Worm (Caenorhabditis elegans) whole organism, young adult: ENCODE measurements around the gene grl-6.

Experiments
- B0019.2 ChIP-seq: fragments of 200-800 bp; sonication (Bioruptor generic); conservative IDR thresholded peaks from 2 replicates; pipeline ENCODE4 v1.3.6; 2022; ENCODE audit warnings: missing genetic modification reagents, missing genetic modification characterization, missing compliant biosample characterization
- C17E4.6 ChIP-seq: fragments of 200-800 bp; sonication (Bioruptor generic); IDR thresholded peaks from 2 replicates; pipeline ENCODE4 v1.3.6; 2022; ENCODE audit warnings: missing genetic modification reagents, missing genetic modification characterization, missing compliant biosample characterization
- D2030.7 ChIP-seq: fragments of 200-800 bp; sonication (Bioruptor generic); IDR thresholded peaks from 2 replicates; pipeline ENCODE4 v1.3.6; 2022; ENCODE audit warnings: missing genetic modification reagents, missing genetic modification characterization, missing compliant biosample characterization
- F39B2.1 ChIP-seq: fragments of 200-800 bp; sonication (Bioruptor generic); IDR thresholded peaks from 2 replicates; pipeline ENCODE4 v1.3.6; 2022; ENCODE audit warnings: missing genetic modification reagents, missing genetic modification characterization, missing compliant biosample characterization
- F55B11.4 ChIP-seq: sonication (generic microtip); optimal IDR thresholded peaks from 2 replicates; lab custom pipeline; 2016; ENCODE audit warnings: missing compliant biosample characterization, missing genetic modification characterization, borderline replicate concordance; ENCODE audit not compliant: insufficient read depth
- F57C9.4 ChIP-seq: sonication (generic microtip); optimal IDR thresholded peaks from 2 replicates; lab custom pipeline; 2017; ENCODE audit warnings: mild to moderate bottlenecking, missing genetic modification characterization, missing compliant biosample characterization
- K11D2.4 ChIP-seq: fragments of 200-800 bp; sonication (Bioruptor generic); IDR thresholded peaks from 2 replicates; pipeline ENCODE4 v1.3.6; 2022; ENCODE audit warnings: missing genetic modification reagents, missing genetic modification characterization, missing compliant biosample characterization
- K12H6.12 ChIP-seq: fragments of 200-800 bp; sonication (Bioruptor generic); optimal IDR thresholded peaks from 2 replicates; lab custom pipeline; 2018; ENCODE audit warnings: mild to moderate bottlenecking, missing genetic modification characterization, missing compliant biosample characterization
- Y53F4B.3 ChIP-seq: fragments of 200-800 bp; sonication (Bioruptor generic); IDR thresholded peaks from 2 replicates; pipeline ENCODE4 v1.3.6; 2022; ENCODE audit warnings: missing genetic modification reagents, missing genetic modification characterization, missing compliant biosample characterization
- Y79H2A.3 ChIP-seq: fragments of 200-800 bp; sonication (Bioruptor generic); conservative IDR thresholded peaks from 2 replicates; pipeline ENCODE4 v1.3.6; 2022; ENCODE audit warnings: missing genetic modification reagents, missing genetic modification characterization, missing compliant biosample characterization
- ZK185.1 ChIP-seq: sonication (generic microtip); optimal IDR thresholded peaks from 2 replicates; lab custom pipeline; 2016; ENCODE audit warnings: mild to moderate bottlenecking, missing genetic modification characterization, missing compliant biosample characterization; ENCODE audit not compliant: poor library complexity, severe bottlenecking
- akir-1 ChIP-seq: fragments of 200-800 bp; sonication (Bioruptor generic); optimal IDR thresholded peaks from 2 replicates; lab custom pipeline; 2018; ENCODE audit warnings: mild to moderate bottlenecking, missing genetic modification characterization, moderate library complexity, missing compliant biosample characterization
- aptf-3 ChIP-seq: fragments of 200-800 bp; sonication (Bioruptor generic); IDR thresholded peaks from 2 replicates; pipeline ENCODE4 v1.3.6; 2022; ENCODE audit warnings: missing genetic modification characterization, missing compliant biosample characterization
- attf-3 ChIP-seq: fragments of 200-800 bp; sonication (Bioruptor generic); conservative IDR thresholded peaks from 2 replicates; pipeline ENCODE4 v1.3.6; 2022; ENCODE audit warnings: missing genetic modification reagents, missing genetic modification characterization, missing compliant biosample characterization
- bed-2 ChIP-seq: fragments of 200-800 bp; sonication (Bioruptor generic); IDR thresholded peaks from 2 replicates; pipeline ENCODE4 v1.3.6; 2022; ENCODE audit warnings: missing genetic modification reagents, missing genetic modification characterization, missing compliant biosample characterization
- ccch-3 ChIP-seq: fragments of 200-800 bp; sonication (Bioruptor generic); optimal IDR thresholded peaks from 2 replicates; lab custom pipeline; 2018; ENCODE audit warnings: mild to moderate bottlenecking, missing genetic modification characterization, missing compliant biosample characterization
- cebp-1 ChIP-seq, 2 experiments: fragments of 200-800 bp in 1 of 2; sonication (Bioruptor generic) in 1 of 2; sonication (generic microtip) in 1 of 2; IDR thresholded peaks in 1 of 2; optimal IDR thresholded peaks in 1 of 2; 2 replicates each; pipeline versions ENCODE4 v1.3.6 to Lab custom; 2017 to 2022; ENCODE audit warnings: missing compliant biosample characterization in 2 of 2, missing genetic modification characterization in 2 of 2, mild to moderate bottlenecking in 1 of 2, missing genetic modification reagents in 1 of 2, moderate library complexity in 1 of 2
- ceh-40 ChIP-seq: fragments of 200-800 bp; sonication (Bioruptor generic); IDR thresholded peaks from 2 replicates; pipeline ENCODE4 v1.3.6; 2022; ENCODE audit warnings: missing genetic modification characterization, missing compliant biosample characterization
- ceh-91 ChIP-seq: fragments of 200-800 bp; sonication (Bioruptor generic); IDR thresholded peaks from 2 replicates; pipeline ENCODE4 v1.3.6; 2022; ENCODE audit warnings: missing genetic modification reagents, missing genetic modification characterization, missing compliant biosample characterization
- gei-17 ChIP-seq: fragments of 200-800 bp; sonication (Bioruptor generic); optimal IDR thresholded peaks from 2 replicates; lab custom pipeline; 2018; ENCODE audit warnings: mild to moderate bottlenecking, missing genetic modification characterization, missing compliant biosample characterization
- hlh-26 ChIP-seq: fragments of 200-800 bp; sonication (Bioruptor generic); conservative IDR thresholded peaks from 2 replicates; pipeline ENCODE4 v1.3.6; 2022; ENCODE audit warnings: missing genetic modification reagents, missing genetic modification characterization, missing compliant biosample characterization
- hmg-1.2 ChIP-seq: fragments of 200-800 bp; sonication (Bioruptor generic); IDR thresholded peaks from 2 replicates; pipeline ENCODE4 v1.3.6; 2022; ENCODE audit warnings: missing genetic modification reagents, missing genetic modification characterization, missing compliant biosample characterization
- lag-1 ChIP-seq: fragments of 200-800 bp; sonication (Bioruptor generic); IDR thresholded peaks from 2 replicates; pipeline ENCODE4 v1.3.6; 2022; ENCODE audit warnings: missing genetic modification reagents, missing genetic modification characterization, missing compliant biosample characterization
- lin-35 ChIP-seq, 3 experiments: fragments of 150-350 bp in 2 of 3; sonication (generic microtip) in 1 of 3; optimal IDR thresholded peaks; 2 replicates each; lab custom pipeline; 2014 to 2018; ENCODE audit warnings: missing biosample characterization in 3 of 3, missing genetic modification characterization in 3 of 3, missing genetic modification reagents in 3 of 3
- lir-1 ChIP-seq: fragments of 200-800 bp; sonication (Bioruptor generic); conservative IDR thresholded peaks from 2 replicates; pipeline ENCODE4 v1.3.6; 2022; ENCODE audit warnings: missing genetic modification reagents, missing genetic modification characterization, missing compliant biosample characterization
- madf-6 ChIP-seq: fragments of 200-800 bp; sonication (Bioruptor generic); IDR thresholded peaks from 2 replicates; pipeline ENCODE4 v1.3.6; 2022; ENCODE audit warnings: missing genetic modification reagents, missing genetic modification characterization, missing compliant biosample characterization
- mel-28 ChIP-seq: sonication (generic microtip); optimal IDR thresholded peaks from 2 replicates; lab custom pipeline; 2016; ENCODE audit warnings: borderline replicate concordance, mild to moderate bottlenecking, missing genetic modification characterization, missing compliant biosample characterization
- nfya-2 ChIP-seq: fragments of 200-800 bp; sonication (Bioruptor generic); IDR thresholded peaks from 2 replicates; pipeline ENCODE4 v1.3.6; 2022; ENCODE audit warnings: missing genetic modification reagents, missing genetic modification characterization, missing compliant biosample characterization
- nhr-90 ChIP-seq: sonication (generic microtip); optimal IDR thresholded peaks from 2 replicates; lab custom pipeline; 2016; ENCODE audit warnings: missing genotype, mild to moderate bottlenecking, missing genetic modification characterization, missing compliant biosample characterization
- rec-8 ChIP-seq, 2 experiments: sonication (generic microtip); optimal IDR thresholded peaks; 2 replicates each; lab custom pipeline; 2016; ENCODE audit warnings: mild to moderate bottlenecking in 2 of 2, missing genetic modification characterization in 2 of 2, missing genetic modification reagents in 2 of 2, missing genotype in 2 of 2, missing biosample characterization in 1 of 2, missing compliant biosample characterization in 1 of 2, moderate library complexity in 1 of 2
- repo-1 ChIP-seq: sonication (generic microtip); optimal IDR thresholded peaks from 2 replicates; lab custom pipeline; 2017; ENCODE audit warnings: mild to moderate bottlenecking, missing genetic modification characterization, missing compliant biosample characterization
- sea-2 ChIP-seq: fragments of 200-800 bp; sonication (Bioruptor generic); IDR thresholded peaks from 2 replicates; pipeline ENCODE4 v1.3.6; 2022; ENCODE audit warnings: missing genetic modification characterization, missing compliant biosample characterization
- snpc-3.4 ChIP-seq: sonication (generic microtip); optimal IDR thresholded peaks from 2 replicates; lab custom pipeline; 2017; ENCODE audit warnings: missing genetic modification characterization, mild to moderate bottlenecking, missing compliant biosample characterization, antibody characterized with exemption, moderate library complexity, missing genotype, missing genetic modification reagents
- sptf-2 ChIP-seq: fragments of 200-800 bp; sonication (Bioruptor generic); optimal IDR thresholded peaks from 2 replicates; lab custom pipeline; 2018; ENCODE audit warnings: mild to moderate bottlenecking, missing genetic modification characterization, missing compliant biosample characterization
- tbp1 ChIP-seq: fragments of 200-800 bp; sonication (Bioruptor generic); optimal IDR thresholded peaks from 2 replicates; lab custom pipeline; 2018; ENCODE audit warnings: mild to moderate bottlenecking, missing genetic modification characterization, missing compliant biosample characterization
- tlf-1 ChIP-seq: fragments of 200-800 bp; sonication (Bioruptor generic); optimal IDR thresholded peaks from 2 replicates; lab custom pipeline; 2018; ENCODE audit warnings: mild to moderate bottlenecking, missing genetic modification characterization, missing compliant biosample characterization
- xnd-1 ChIP-seq: sonication (generic microtip); optimal IDR thresholded peaks from 2 replicates; lab custom pipeline; 2016; ENCODE audit warnings: missing genotype, missing genetic modification reagents, missing genetic modification characterization, missing compliant biosample characterization
- zim-3 ChIP-seq: sonication (generic microtip); optimal IDR thresholded peaks from 2 replicates; lab custom pipeline; 2017; ENCODE audit warnings: mild to moderate bottlenecking, missing genetic modification characterization, moderate library complexity, missing compliant biosample characterization
- ztf-18 ChIP-seq: sonication (generic microtip); optimal IDR thresholded peaks from 2 replicates; lab custom pipeline; 2016; ENCODE audit warnings: missing genotype, mild to moderate bottlenecking, missing genetic modification characterization, missing compliant biosample characterization
- ztf-25 ChIP-seq: fragments of 200-800 bp; sonication (Bioruptor generic); IDR thresholded peaks from 2 replicates; pipeline ENCODE4 v1.3.6; 2022; ENCODE audit warnings: missing genetic modification reagents, missing genetic modification characterization, missing compliant biosample characterization
- ztf-28 ChIP-seq: fragments of 200-800 bp; sonication (Bioruptor generic); IDR thresholded peaks from 2 replicates; pipeline ENCODE4 v1.3.6; 2022; ENCODE audit warnings: missing genetic modification reagents, missing genetic modification characterization, missing compliant biosample characterization

The grl-6 gene

ce11 chrX:6450839-6451491 lies at the start of gene grl-6, which contains the start of gene K10C2.6:
Gene grl-6 (minus strand): TSS chrX:6450939.
Gene K10C2.6 (plus strand): TSS chrX:6451441.
- TF ChIP-seq nfya-2 (GFP tag; lab: Robert Waterston, UW), result no peak
- TF ChIP-seq Y53F4B.3 (GFP tag; lab: Robert Waterston, UW), result no peak
- no peak for TF ChIP-seq hmg-1.2
- no peak for TF ChIP-seq snpc-3.4 (tag; lab: Kevin White, UChicago)
- no peak for TF ChIP-seq gei-17 (GFP tag; lab: Kevin White, UChicago)
- no peak for TF ChIP-seq B0019.2 (GFP tag; lab: Robert Waterston, UW)
- no peak for TF ChIP-seq ccch-3
- no peak for TF ChIP-seq mel-28 (tag; lab: Kevin White, UChicago)
- no peak for TF ChIP-seq rec-8 (tag; optimal IDR thresholded peaks at IDR 0.05; lab: Kevin White, UChicago)
- no peak for TF ChIP-seq Y79H2A.3 (GFP tag; lab: Robert Waterston, UW)
- no peak for TF ChIP-seq sptf-2 (GFP tag; lab: Kevin White, UChicago)
- TF ChIP-seq, all 124 proteins: peak for 0

DNA sequence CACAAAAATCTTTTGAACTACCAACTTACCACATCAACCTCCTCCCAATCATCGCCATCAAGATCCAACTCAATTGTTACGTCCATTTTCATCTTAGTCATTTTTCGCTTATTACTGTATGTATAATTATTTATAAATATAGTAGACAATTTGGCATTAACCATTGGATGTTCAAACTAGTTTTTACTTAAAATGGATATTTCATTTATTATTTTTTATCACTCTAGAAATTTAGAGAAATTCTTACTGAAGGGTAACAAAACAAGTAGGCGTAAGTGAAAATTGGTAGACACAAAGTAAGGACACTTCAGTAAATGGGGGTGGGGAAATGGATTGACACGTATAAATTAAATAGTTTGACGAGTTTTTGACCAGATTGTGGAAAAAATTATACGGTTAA lies 49.0 kb upstream of the grl-6 start, which contains the start of gene actl-1:
TSS of gene actl-1 (minus strand) at position 101 of the 400 bp plus-strand sequence.
- TF ChIP-seq ztf-25 (GFP tag; lab: Robert Waterston, UW) (no peak), tbp1 (GFP tag; lab: Kevin White, UChicago) (no peak), akir-1 (no peak), F55B11.4 (tag; lab: Kevin White, UChicago) (no peak), xnd-1 (tag; lab: Kevin White, UChicago) (no peak), K12H6.12 (tag; lab: Kevin White, UChicago) (no peak), ceh-40 (no peak), F39B2.1 (GFP tag; lab: Robert Waterston, UW) (no peak), snpc-3.4 (tag; lab: Kevin White, UChicago) (no peak), repo-1 (tag; lab: Kevin White, UChicago) (no peak), ztf-28 (no peak), hmg-1.2 (no peak), ceh-91 (GFP tag; lab: Robert Waterston, UW) (no peak), lin-35 (GFP tag; optimal IDR thresholded peaks at IDR 0.05; lab: Kevin White, UChicago) (no peak), D2030.7 (GFP tag; lab: Robert Waterston, UW) (no peak), lir-1 (GFP tag; lab: Robert Waterston, UW) (no peak)

DNA sequence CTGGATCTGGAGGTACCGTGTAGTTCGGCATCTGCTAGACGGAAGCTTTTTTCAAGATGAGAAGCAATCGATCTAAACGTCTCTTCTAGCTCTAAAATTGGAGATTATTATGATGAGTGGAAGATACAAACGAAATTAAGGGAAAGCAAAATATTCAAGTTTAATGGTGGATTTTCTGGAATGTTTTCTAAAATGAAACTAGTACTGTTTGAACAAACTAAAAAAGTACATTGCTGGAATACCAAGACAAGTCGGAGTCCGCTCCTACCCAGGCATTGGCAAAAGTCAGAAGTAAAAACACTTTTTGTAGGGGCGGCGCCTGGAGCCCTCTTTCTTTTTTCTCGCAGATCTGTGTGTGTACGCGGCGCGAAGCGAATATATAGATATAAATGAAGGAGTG lies 34.0 kb upstream of the grl-6 start, which contains the start of gene gar-1:
TSS of gene gar-1 (minus strand) at position 101 of the 400 bp plus-strand sequence.
- TF ChIP-seq madf-6 (no peak), K11D2.4 (GFP tag; lab: Robert Waterston, UW) (no peak), F57C9.4 (tag; lab: Kevin White, UChicago) (no peak), ZK185.1 (tag; lab: Kevin White, UChicago) (no peak), ztf-18 (tag; lab: Kevin White, UChicago) (no peak), cebp-1 (GFP tag; IDR thresholded peaks at IDR 0.05; lab: Robert Waterston, UW) (no peak), cebp-1 (tag; optimal IDR thresholded peaks at IDR 0.05; lab: Kevin White, UChicago) (no peak), C17E4.6 (no peak), nhr-90 (no peak), sea-2 (GFP tag; lab: Robert Waterston, UW) (no peak), zim-3 (tag; lab: Kevin White, UChicago) (no peak), aptf-3 (GFP tag; lab: Robert Waterston, UW) (no peak), bed-2 (no peak), tlf-1 (GFP tag; lab: Kevin White, UChicago) (no peak), attf-3 (GFP tag; lab: Robert Waterston, UW) (no peak), lag-1 (GFP tag; lab: Robert Waterston, UW) (no peak), gei-17 (GFP tag; lab: Kevin White, UChicago) (no peak), hlh-26 (GFP tag; lab: Robert Waterston, UW) (no peak), sptf-2 (GFP tag; lab: Kevin White, UChicago) (no peak), B0019.2 (GFP tag; lab: Robert Waterston, UW) (no peak)
- TF ChIP-seq, all 124 proteins: peak for 0
